Fruit fly (Drosophila melanogaster) whole organism, embryonic: Measurements from ENCODE around the gene Cyt-c-p.

Experiments used
- Ada2b ChIP-seq: fragments of 200-800 bp; sonication (Bioruptor generic); IDR thresholded peaks from 2 replicates; pipeline ENCODE4 v1.3.6; 2022; ENCODE audit warnings: missing biosample characterization, missing genetic modification characterization
- Antp ChIP-seq: fragments of 200-800 bp; sonication (Bioruptor generic); optimal IDR thresholded peaks from 3 replicates; lab custom pipeline; 2016; ENCODE audit warnings: missing biosample characterization, missing genetic modification characterization
- BEAF-32 ChIP-seq: fragments of 200-800 bp; sonication (Bioruptor generic); optimal IDR thresholded peaks from 3 replicates; lab custom pipeline; 2017; ENCODE audit warnings: missing biosample characterization, missing genetic modification characterization, mild to moderate bottlenecking, moderate library complexity, missing genetic modification reagents
- CG10209 ChIP-seq: fragments of 200-800 bp; sonication (Bioruptor generic); optimal IDR thresholded peaks from 3 replicates; lab custom pipeline; 2017; ENCODE audit warnings: missing biosample characterization, mild to moderate bottlenecking, missing genetic modification characterization, missing genetic modification reagents
- CG11695 ChIP-seq: fragments of 200-800 bp; sonication (Bioruptor generic); IDR thresholded peaks from 3 replicates; pipeline ENCODE4 v1.3.6; 2022; ENCODE audit warnings: missing biosample characterization, missing genetic modification characterization
- CG11723 ChIP-seq: fragments of 200-800 bp; sonication (Bioruptor generic); optimal IDR thresholded peaks from 2 replicates; lab custom pipeline; 2017; ENCODE audit warnings: missing biosample characterization, mild to moderate bottlenecking, missing genetic modification characterization
- CG12391 ChIP-seq: fragments of 200-800 bp; sonication (Bioruptor generic); optimal IDR thresholded peaks from 3 replicates; lab custom pipeline; 2018; ENCODE audit warnings: missing biosample characterization, mild to moderate bottlenecking, missing genetic modification characterization, moderate library complexity
- CG13123 ChIP-seq: fragments of 200-800 bp; sonication (Bioruptor generic); optimal IDR thresholded peaks from 2 replicates; lab custom pipeline; 2016; ENCODE audit warnings: missing biosample characterization, missing genetic modification characterization
- CG13424 ChIP-seq: fragments of 200-800 bp; sonication (Bioruptor generic); optimal IDR thresholded peaks from 2 replicates; lab custom pipeline; 2019; ENCODE audit warnings: missing biosample characterization, mild to moderate bottlenecking, missing genetic modification characterization, moderate library complexity
- CG13624 ChIP-seq: fragments of 200-800 bp; sonication (Bioruptor generic); optimal IDR thresholded peaks from 2 replicates; lab custom pipeline; 2016; ENCODE audit warnings: missing biosample characterization, missing genetic modification characterization
- CG1529 ChIP-seq: fragments of 200-800 bp; sonication (Bioruptor generic); optimal IDR thresholded peaks from 3 replicates; lab custom pipeline; 2018; ENCODE audit warnings: missing biosample characterization, missing genetic modification characterization
- CG16863 ChIP-seq: fragments of 200-800 bp; sonication (Bioruptor generic); optimal IDR thresholded peaks from 3 replicates; lab custom pipeline; 2016; ENCODE audit warnings: missing biosample characterization, missing genetic modification characterization
- CG18599 ChIP-seq: fragments of 200-800 bp; sonication (Bioruptor generic); optimal IDR thresholded peaks from 3 replicates; lab custom pipeline; 2017; ENCODE audit warnings: missing biosample characterization, missing genetic modification characterization, mild to moderate bottlenecking, moderate library complexity, missing genetic modification reagents
- CG31224 ChIP-seq: fragments of 200-800 bp; sonication (Bioruptor generic); IDR thresholded peaks from 2 replicates; pipeline ENCODE4 v1.3.6; 2022; ENCODE audit warnings: missing biosample characterization, missing genetic modification characterization
- CG32532 ChIP-seq: fragments of 200-800 bp; sonication (Bioruptor generic); IDR thresholded peaks from 2 replicates; pipeline ENCODE4 v1.3.6; 2022; ENCODE audit warnings: missing biosample characterization, missing genetic modification characterization
- CG5180 ChIP-seq: fragments of 200-800 bp; sonication (Bioruptor generic); optimal IDR thresholded peaks from 3 replicates; lab custom pipeline; 2017; ENCODE audit warnings: missing biosample characterization, missing genetic modification characterization, mild to moderate bottlenecking, moderate library complexity, missing genetic modification reagents
- CG8290 ChIP-seq, 3 experiments: fragments of 200-800 bp; sonication (Bioruptor generic); optimal IDR thresholded peaks; 2 replicates each; lab custom pipeline; 2016 to 2019; ENCODE audit warnings: missing biosample characterization in 3 of 3, missing genetic modification characterization in 3 of 3, mild to moderate bottlenecking in 2 of 3, moderate library complexity in 1 of 3
- CHES-1-like ChIP-seq: fragments of 200-800 bp; sonication (Bioruptor generic); optimal IDR thresholded peaks from 2 replicates; lab custom pipeline; 2016; ENCODE audit warnings: missing biosample characterization, missing genetic modification characterization
- E2f2 ChIP-seq: fragments of 200-800 bp; sonication (Bioruptor generic); IDR thresholded peaks from 2 replicates; pipeline ENCODE4 v1.3.6; 2022; ENCODE audit warnings: missing biosample characterization, missing genetic modification characterization
- Ets97D ChIP-seq: fragments of 200-800 bp; sonication (Bioruptor generic); optimal IDR thresholded peaks from 3 replicates; lab custom pipeline; 2016; ENCODE audit warnings: missing biosample characterization, missing genetic modification characterization
- Fer1 ChIP-seq: fragments of 200-800 bp; sonication (Bioruptor generic); optimal IDR thresholded peaks from 2 replicates; lab custom pipeline; 2017; ENCODE audit warnings: missing biosample characterization, mild to moderate bottlenecking, missing genetic modification characterization
- HHEX ChIP-seq: fragments of 200-800 bp; sonication (Bioruptor generic); optimal IDR thresholded peaks from 3 replicates; lab custom pipeline; 2017; ENCODE audit warnings: missing biosample characterization, mild to moderate bottlenecking, missing genetic modification characterization, missing genetic modification reagents
- HLH4C ChIP-seq: fragments of 200-800 bp; sonication (Bioruptor generic); IDR thresholded peaks from 3 replicates; pipeline ENCODE4 v1.3.6; 2022; ENCODE audit warnings: missing biosample characterization, missing genetic modification characterization; ENCODE audit not compliant: partially characterized antibody
- Hr3 ChIP-seq: fragments of 200-800 bp; sonication (Bioruptor generic); optimal IDR thresholded peaks from 3 replicates; lab custom pipeline; 2016; ENCODE audit warnings: missing biosample characterization, missing genetic modification characterization
- Lhr ChIP-seq: fragments of 200-800 bp; sonication (Bioruptor generic); optimal IDR thresholded peaks from 3 replicates; lab custom pipeline; 2017; ENCODE audit warnings: mild to moderate bottlenecking, missing biosample characterization, missing genetic modification reagents, missing genetic modification characterization
- MBD-R2 ChIP-seq: fragments of 200-800 bp; sonication (Bioruptor generic); IDR thresholded peaks from 2 replicates; pipeline ENCODE4 v1.3.6; 2022; ENCODE audit warnings: missing biosample characterization, missing genetic modification characterization
- MESR4 ChIP-seq: fragments of 200-800 bp; sonication (Bioruptor generic); optimal IDR thresholded peaks from 2 replicates; lab custom pipeline; 2018; ENCODE audit warnings: missing biosample characterization, mild to moderate bottlenecking, missing genetic modification characterization, moderate library complexity
- Myb ChIP-seq: fragments of 200-800 bp; sonication (Bioruptor generic); optimal IDR thresholded peaks from 2 replicates; lab custom pipeline; 2016; ENCODE audit warnings: missing biosample characterization, missing genetic modification characterization
- NK7.1 ChIP-seq: fragments of 200-800 bp; sonication (Bioruptor generic); optimal IDR thresholded peaks from 3 replicates; lab custom pipeline; 2016; ENCODE audit warnings: missing biosample characterization, missing genetic modification characterization
- Oli ChIP-seq: fragments of 200-800 bp; sonication (Bioruptor generic); optimal IDR thresholded peaks from 2 replicates; lab custom pipeline; 2018; ENCODE audit warnings: missing biosample characterization, mild to moderate bottlenecking, missing genetic modification characterization, moderate library complexity
- PHDP ChIP-seq: fragments of 200-800 bp; sonication (Bioruptor generic); optimal IDR thresholded peaks from 3 replicates; lab custom pipeline; 2018; ENCODE audit warnings: missing biosample characterization, mild to moderate bottlenecking, missing genetic modification characterization, moderate library complexity
- Spps ChIP-seq: fragments of 200-800 bp; sonication (Bioruptor generic); optimal IDR thresholded peaks from 2 replicates; lab custom pipeline; 2018; ENCODE audit warnings: missing biosample characterization, mild to moderate bottlenecking, missing genetic modification characterization
- Stat92E ChIP-seq, 3 experiments: fragments of >200 bp in 2 of 3; fragments of 200-800 bp in 1 of 3; sonication (Bioruptor generic) in 1 of 3; optimal IDR thresholded peaks; 2 replicates each; lab custom pipeline; 2017 to 2019; ENCODE audit warnings: missing biosample characterization in 3 of 3, missing genetic modification characterization in 3 of 3, mild to moderate bottlenecking in 1 of 3, moderate library complexity in 1 of 3
- Taf1 ChIP-seq: fragments of 200-800 bp; sonication (Bioruptor generic); IDR thresholded peaks from 2 replicates; pipeline ENCODE4 v1.3.6; 2022; ENCODE audit warnings: missing biosample characterization, missing genetic modification characterization
- Tbp ChIP-seq: fragments of >200 bp; optimal IDR thresholded peaks from 2 replicates; lab custom pipeline; 2018; ENCODE audit warnings: missing biosample characterization, missing genetic modification characterization
- Xbp1 ChIP-seq: fragments of 200-800 bp; sonication (Bioruptor generic); optimal IDR thresholded peaks from 3 replicates; lab custom pipeline; 2016; ENCODE audit warnings: missing biosample characterization, mild to moderate bottlenecking, missing genetic modification characterization
- ci ChIP-seq: fragments of 200-800 bp; sonication (Bioruptor generic); IDR thresholded peaks from 3 replicates; pipeline ENCODE4 v1.3.6; 2022; ENCODE audit warnings: missing biosample characterization, missing genetic modification characterization
- eyg ChIP-seq: fragments of 200-800 bp; sonication (Bioruptor generic); optimal IDR thresholded peaks from 3 replicates; lab custom pipeline; 2016; ENCODE audit warnings: missing biosample characterization, missing genetic modification characterization
- ftz-f1 ChIP-seq: fragments of 200-800 bp; sonication (Bioruptor generic); optimal IDR thresholded peaks from 2 replicates; lab custom pipeline; 2016; ENCODE audit warnings: missing biosample characterization, missing genetic modification characterization
- gce ChIP-seq: fragments of 200-800 bp; sonication (Bioruptor generic); IDR thresholded peaks from 3 replicates; pipeline ENCODE4 v1.3.6; 2022; ENCODE audit warnings: missing biosample characterization, missing genetic modification characterization
- gem ChIP-seq: fragments of 200-800 bp; sonication (Bioruptor generic); optimal IDR thresholded peaks from 2 replicates; lab custom pipeline; 2019; ENCODE audit warnings: missing biosample characterization, mild to moderate bottlenecking, missing genetic modification characterization, moderate library complexity
- jing ChIP-seq: fragments of 200-800 bp; sonication (Bioruptor generic); optimal IDR thresholded peaks from 2 replicates; lab custom pipeline; 2018; ENCODE audit warnings: missing biosample characterization, mild to moderate bottlenecking, missing genetic modification characterization
- kni ChIP-seq: fragments of 200-800 bp; sonication (Bioruptor generic); optimal IDR thresholded peaks from 3 replicates; lab custom pipeline; 2017; ENCODE audit warnings: mild to moderate bottlenecking, missing biosample characterization, missing genetic modification reagents, missing genetic modification characterization
- lbe ChIP-seq: fragments of 200-800 bp; sonication (Bioruptor generic); optimal IDR thresholded peaks from 2 replicates; lab custom pipeline; 2016; ENCODE audit warnings: missing biosample characterization, mild to moderate bottlenecking, missing genetic modification characterization
- maf-S ChIP-seq: fragments of 200-800 bp; sonication (Bioruptor generic); optimal IDR thresholded peaks from 2 replicates; lab custom pipeline; 2016; ENCODE audit warnings: missing biosample characterization, missing genetic modification characterization
- odd ChIP-seq: fragments of 200-800 bp; sonication (Bioruptor generic); optimal IDR thresholded peaks from 2 replicates; lab custom pipeline; 2017; ENCODE audit warnings: missing biosample characterization, mild to moderate bottlenecking, missing genetic modification characterization
- pnt ChIP-seq: fragments of 200-800 bp; sonication (Bioruptor generic); optimal IDR thresholded peaks from 3 replicates; lab custom pipeline; 2016; ENCODE audit warnings: missing biosample characterization, missing genetic modification characterization
- pzg ChIP-seq: fragments of 200-800 bp; sonication (Bioruptor generic); optimal IDR thresholded peaks from 3 replicates; lab custom pipeline; 2018; ENCODE audit warnings: missing biosample characterization, mild to moderate bottlenecking, missing genetic modification characterization, moderate library complexity
- repo ChIP-seq: fragments of 200-800 bp; sonication (Bioruptor generic); optimal IDR thresholded peaks from 2 replicates; lab custom pipeline; 2016; ENCODE audit warnings: missing biosample characterization, missing genetic modification characterization
- row ChIP-seq: fragments of 200-800 bp; sonication (Bioruptor generic); IDR thresholded peaks from 3 replicates; pipeline ENCODE4 v1.3.6; 2022; ENCODE audit warnings: missing biosample characterization, missing genetic modification characterization
- tna ChIP-seq: fragments of 200-800 bp; sonication (Bioruptor generic); IDR thresholded peaks from 2 replicates; pipeline ENCODE4 v1.3.6; 2022; ENCODE audit warnings: missing biosample characterization, missing genetic modification characterization; ENCODE audit not compliant: partially characterized antibody

Gene Cyt-c-p

dm6 chr2L:16727578-16728023 lies 7.9 kb downstream of the Cyt-c-p start, which contains the start of gene VhaSFD (continued):
- TF ChIP-seq Antp (GFP tag; lab: Kevin White, UChicago) (no peak), kni (GFP tag; lab: Kevin White, UChicago) (no peak), maf-S (no peak), HLH4C (GFP tag; lab: Robert Waterston, UW) (peak; percentile 68), CG13624 (GFP tag; lab: Kevin White, UChicago) (peak; percentile 40), Taf1 (GFP tag; lab: Robert Waterston, UW) (no peak), Lhr (no peak), tna (GFP tag; lab: Robert Waterston, UW) (peak; percentile 32; the same call in 1 of the 2 replicates), eyg (GFP tag; lab: Kevin White, UChicago) (no peak), CG32532 (GFP tag; lab: Robert Waterston, UW) (0 out of 2 replicates have a peak, but pooled peaks have one; percentile 14), Spps (tag; lab: Kevin White, UChicago) (no peak), pnt (GFP tag; lab: Kevin White, UChicago) (no peak), CG11695 (GFP tag; lab: Robert Waterston, UW) (no peak), CG5180 (GFP tag; lab: Kevin White, UChicago) (no peak), Fer1 (GFP tag; lab: Kevin White, UChicago) (peak; percentile 65), CG18599 (GFP tag; lab: Kevin White, UChicago) (no peak), Hr3 (no peak), Tbp (GFP tag; lab: Kevin White, UChicago) (no peak), HHEX (GFP tag; lab: Kevin White, UChicago) (no peak), gem (tag; lab: Kevin White, UChicago) (no peak), CHES-1-like (GFP tag; lab: Kevin White, UChicago) (no peak), CG11723 (no peak), Xbp1 (GFP tag; lab: Kevin White, UChicago) (peak; percentile 30), Stat92E (GFP tag; optimal IDR thresholded peaks at IDR 0.05; lab: Kevin White, UChicago) (no peak), gce (GFP tag; lab: Robert Waterston, UW) (no peak), Ada2b (GFP tag; lab: Robert Waterston, UW) (no peak), Oli (tag; lab: Kevin White, UChicago) (no peak), ftz-f1 (no peak), Ets97D (GFP tag; lab: Kevin White, UChicago) (peak; percentile 40), CG16863 (no peak), jing (GFP tag; lab: Kevin White, UChicago) (no peak)

dm6 chr2L:16729556-16729955 lies 9.8 kb downstream of the Cyt-c-p start, which contains the start of gene Tsen2:
Gene Tsen2 (plus strand): TSS chr2L:16729777.
- TF ChIP-seq CG13123 (GFP tag; lab: Kevin White, UChicago): no peak
- no peak for TF ChIP-seq Stat92E (GFP tag; optimal IDR thresholded peaks at IDR 0.05; lab: Kevin White, UChicago)
- no peak for TF ChIP-seq CG8290 (GFP tag; optimal IDR thresholded peaks at IDR 0.05; lab: Kevin White, UChicago)
- no peak for TF ChIP-seq CG8290 (tag; optimal IDR thresholded peaks at IDR 0.05; lab: Kevin White, UChicago)
- no peak for TF ChIP-seq ci (GFP tag; lab: Robert Waterston, UW)
- peak; percentile 36 for TF ChIP-seq Myb (GFP tag; lab: Kevin White, UChicago)
- TF ChIP-seq CG31224: no peak
- no peak for TF ChIP-seq CG10209 (GFP tag; lab: Kevin White, UChicago)
- TF ChIP-seq row (GFP tag; lab: Robert Waterston, UW): peak; percentile 36; the same call in 1 of the 3 replicates
- peak; percentile 71 for TF ChIP-seq MBD-R2 (GFP tag; lab: Robert Waterston, UW)
- peak; percentile 56 for TF ChIP-seq E2f2 (GFP tag; lab: Robert Waterston, UW)
- TF ChIP-seq CG13424: peak; percentile 12
- peak; percentile 34 for TF ChIP-seq BEAF-32 (GFP tag; lab: Kevin White, UChicago)
- no peak for TF ChIP-seq NK7.1 (GFP tag; lab: Kevin White, UChicago)
- no peak for TF ChIP-seq CG1529 (GFP tag; lab: Kevin White, UChicago)
- no peak for TF ChIP-seq odd (GFP tag; lab: Kevin White, UChicago)
- peak; percentile 33 for TF ChIP-seq pzg (GFP tag; lab: Kevin White, UChicago)
- TF ChIP-seq MESR4 (GFP tag; lab: Kevin White, UChicago): peak; percentile 47
- TF ChIP-seq repo (GFP tag; lab: Kevin White, UChicago): no peak
- peak; percentile 16 for TF ChIP-seq CG12391
- TF ChIP-seq lbe (GFP tag; lab: Kevin White, UChicago): peak; percentile 9
- peak; percentile 11 for TF ChIP-seq PHDP
